Worm (Caenorhabditis elegans) whole organism, midembryonic: ENCODE data around the gene flor-1.

Experiments used
- T22C8.4 ChIP-seq: fragments of 200-800 bp; sonication (Bioruptor generic); IDR thresholded peaks from 2 replicates; pipeline ENCODE4 v1.3.6; 2022; ENCODE audit warnings: missing genetic modification characterization, missing compliant biosample characterization
- cog-1 ChIP-seq: sonication (generic microtip); optimal IDR thresholded peaks from 2 replicates; lab custom pipeline; 2016; ENCODE audit warnings: missing genetic modification characterization, missing compliant biosample characterization
- flt-1 ChIP-seq: fragments of 200-800 bp; sonication (Bioruptor generic); IDR thresholded peaks from 2 replicates; pipeline ENCODE4 v1.3.6; 2022; ENCODE audit warnings: missing genetic modification characterization, missing compliant biosample characterization
- klf-2 ChIP-seq: fragments of 200-800 bp; sonication (Bioruptor generic); conservative IDR thresholded peaks from 2 replicates; pipeline ENCODE4 v1.3.6; 2022; ENCODE audit warnings: missing genetic modification reagents, missing genetic modification characterization, missing compliant biosample characterization
- med-1 ChIP-seq: sonication (generic microtip); optimal IDR thresholded peaks from 2 replicates; lab custom pipeline; 2017; ENCODE audit warnings: missing genetic modification characterization, mild to moderate bottlenecking, missing compliant biosample characterization, antibody characterized with exemption, missing genetic modification reagents; ENCODE audit not compliant: insufficient read depth
- ref-1 ChIP-seq: fragments of 200-800 bp; sonication (Bioruptor generic); conservative IDR thresholded peaks from 2 replicates; pipeline ENCODE4 v1.3.6; 2022; ENCODE audit warnings: missing genetic modification reagents, missing genetic modification characterization, missing compliant biosample characterization
- tab-1 ChIP-seq: fragments of 200-800 bp; sonication (Bioruptor generic); IDR thresholded peaks from 2 replicates; pipeline ENCODE4 v1.3.6; 2022; ENCODE audit warnings: missing genetic modification characterization, missing compliant biosample characterization
- ztf-23 ChIP-seq: fragments of 200-800 bp; sonication (Bioruptor generic); IDR thresholded peaks from 2 replicates; pipeline ENCODE4 v1.3.6; 2022; ENCODE audit warnings: missing genetic modification reagents, missing genetic modification characterization, missing compliant biosample characterization
- ztf-29 ChIP-seq: fragments of 200-800 bp; sonication (Bioruptor generic); IDR thresholded peaks from 2 replicates; pipeline ENCODE4 v1.3.6; 2022; ENCODE audit warnings: missing genetic modification reagents, missing genetic modification characterization, missing compliant biosample characterization

flor-1 gene

DNA sequence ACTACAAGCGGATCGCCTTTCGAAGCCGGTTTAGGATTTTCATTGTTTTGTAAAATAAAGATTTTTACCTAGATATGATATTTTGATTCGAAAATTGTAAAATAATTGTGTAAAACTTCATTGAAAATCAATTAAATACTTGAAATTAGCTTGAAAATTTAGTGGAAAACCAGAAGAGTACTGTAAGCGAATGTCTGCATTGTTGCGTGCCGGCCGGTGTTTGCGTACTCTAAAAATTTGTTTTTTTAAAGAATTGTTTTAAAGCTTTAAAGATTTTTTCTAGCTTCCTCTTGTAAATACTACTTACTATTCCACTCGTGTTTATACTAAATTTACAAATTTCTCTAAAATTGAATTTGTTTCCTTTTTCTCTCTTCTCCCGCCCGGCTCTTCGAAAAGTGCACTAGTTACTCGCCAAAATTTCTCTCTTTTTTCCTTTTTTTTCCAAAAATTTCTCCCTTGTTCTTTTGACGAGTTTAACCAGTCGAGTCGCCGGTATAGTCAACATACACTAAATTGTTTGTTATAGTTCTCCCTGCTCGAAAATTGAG, 49.9 kb downstream of the flor-1 start:
- no peak for TF ChIP-seq T22C8.4 (GFP tag; lab: Robert Waterston, UW)
- TF ChIP-seq med-1 (GFP tag; lab: Kevin White, UChicago), result no peak
- no peak for TF ChIP-seq cog-1 (tag; lab: Kevin White, UChicago)
- TF ChIP-seq tab-1 (GFP tag; lab: Robert Waterston, UW), result no peak
- TF ChIP-seq ref-1, result no peak
- no peak for TF ChIP-seq klf-2
- no peak for TF ChIP-seq ztf-23 (GFP tag; lab: Robert Waterston, UW)
- TF ChIP-seq ztf-29 (GFP tag; lab: Robert Waterston, UW), result no peak
- TF ChIP-seq flt-1, result no peak

DNA sequence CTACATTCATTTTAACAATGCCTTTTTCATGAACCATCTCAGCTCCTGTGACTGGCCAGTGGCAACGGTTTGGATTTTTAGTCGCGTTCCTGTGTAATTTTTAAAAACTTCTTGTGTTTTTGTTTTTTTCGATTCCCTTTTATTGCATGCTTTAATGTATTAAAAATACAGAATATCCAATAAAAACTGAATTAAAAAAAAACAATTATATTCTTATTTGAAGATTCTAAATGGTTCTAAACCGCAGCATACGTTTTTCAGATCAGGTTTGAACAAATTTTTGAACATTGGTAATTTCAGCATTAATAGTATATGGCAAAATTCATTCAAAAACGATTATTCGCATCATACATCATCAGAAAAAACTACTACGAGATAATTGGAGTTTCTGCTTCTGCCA, 51.0 kb downstream of the flor-1 start, which contains the start of gene dnj-3:
Gene dnj-3, plus strand, starts transcription at position 301 of the 400 bp plus-strand sequence.
- TF ChIP-seq klf-2, result no peak
- TF ChIP-seq ztf-23 (GFP tag; lab: Robert Waterston, UW), result no peak
- no peak for TF ChIP-seq tab-1 (GFP tag; lab: Robert Waterston, UW)
- no peak for TF ChIP-seq cog-1 (tag; lab: Kevin White, UChicago)
- TF ChIP-seq flt-1, result no peak

DNA sequence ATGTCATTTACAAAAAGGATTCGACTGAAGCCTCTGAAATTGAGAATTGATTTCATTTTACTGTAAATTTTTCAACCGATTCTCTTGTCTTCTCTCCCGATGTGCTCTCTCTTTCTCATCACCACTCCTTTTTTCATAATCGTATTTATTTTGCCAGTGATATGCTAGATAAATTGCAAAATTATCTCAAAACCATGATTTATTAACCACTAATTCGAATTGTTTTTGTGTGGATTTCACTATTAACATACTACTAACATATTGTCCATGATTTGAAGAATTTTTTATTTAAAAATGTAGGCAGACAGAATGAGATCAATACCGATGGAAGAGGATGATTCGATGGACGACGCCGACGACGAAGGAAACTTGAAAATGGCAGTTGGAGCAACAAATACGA, 52.3 kb downstream of the flor-1 start, which contains the start of gene C25D7.10:
Gene C25D7.10, plus strand, starts transcription at position 301 of the 400 bp plus-strand sequence.
- TF ChIP-seq flt-1 (no peak), T22C8.4 (GFP tag; lab: Robert Waterston, UW) (no peak), klf-2 (no peak)
